Worm (Caenorhabditis elegans) whole organism, late embryonic: Measurements from ENCODE around the gene lgc-48.

Experiments used
- ama-1 ChIP-seq: fragments of 150-350 bp; optimal IDR thresholded peaks from 2 replicates; lab custom pipeline; 2014
- fkh-10 ChIP-seq: fragments of 150-350 bp; optimal IDR thresholded peaks from 2 replicates; lab custom pipeline; 2014; ENCODE audit warnings: missing biosample characterization, missing genetic modification reagents, missing genetic modification characterization
- fkh-6 ChIP-seq: sonication (generic microtip); optimal IDR thresholded peaks from 2 replicates; lab custom pipeline; 2016; ENCODE audit warnings: missing genetic modification characterization, missing compliant biosample characterization

DNA sequence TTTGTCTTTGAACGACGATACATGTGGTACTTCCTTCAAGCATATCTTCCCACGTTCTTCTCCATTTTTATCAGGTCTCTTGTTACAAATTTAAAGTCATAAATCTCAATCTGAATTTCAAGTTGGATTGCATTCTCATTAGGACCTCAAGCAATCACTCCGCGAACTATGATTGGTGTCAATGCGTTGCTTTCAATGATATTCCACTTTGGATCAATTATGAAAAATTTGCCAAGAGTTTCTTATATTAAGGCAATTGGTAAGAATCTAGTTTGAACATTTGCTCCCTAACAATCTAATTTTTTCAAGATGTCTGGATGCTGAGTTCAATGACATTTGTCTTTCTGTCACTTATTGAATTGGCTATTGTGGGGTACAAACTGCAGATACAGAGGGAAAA, 2.2 kb downstream of the lgc-48 start:
- TF ChIP-seq ama-1 (lab: Kevin White, UChicago) (no peak), fkh-6 (tag; lab: Kevin White, UChicago) (no peak), fkh-10 (GFP tag; lab: Kevin White, UChicago) (no peak)
